Fruit fly (Drosophila melanogaster) whole organism, embryonic: ENCODE results near the gene CG13616.
A peak's percentile ranks its signal among the peaks of the same experiment; 100 is the strongest.

Source experiments
- Atf3 ChIP-seq: fragments of 200-800 bp; sonication (Bioruptor generic); optimal IDR thresholded peaks from 3 replicates; lab custom pipeline; 2016; ENCODE audit warnings: missing biosample characterization, missing genetic modification characterization
- CG10366 ChIP-seq: fragments of 200-800 bp; sonication (Bioruptor generic); IDR thresholded peaks from 2 replicates; pipeline ENCODE4 v1.3.6; 2022; ENCODE audit warnings: missing biosample characterization, missing genetic modification characterization
- CG10543 ChIP-seq: fragments of 200-800 bp; sonication (Bioruptor generic); optimal IDR thresholded peaks from 3 replicates; lab custom pipeline; 2017; ENCODE audit warnings: missing biosample characterization, mild to moderate bottlenecking, missing genetic modification characterization, moderate library complexity
- CG10959 ChIP-seq: fragments of 200-800 bp; sonication (Bioruptor generic); IDR thresholded peaks from 2 replicates; pipeline ENCODE4 v1.3.6; 2022; ENCODE audit warnings: missing biosample characterization, missing genetic modification characterization
- CG11560 ChIP-seq: fragments of 200-800 bp; sonication (Bioruptor generic); IDR thresholded peaks from 3 replicates; pipeline ENCODE4 v1.3.6; 2022; ENCODE audit warnings: missing biosample characterization, missing genetic modification characterization
- CG12236 ChIP-seq: fragments of 200-800 bp; sonication (Bioruptor generic); optimal IDR thresholded peaks from 2 replicates; lab custom pipeline; 2016; ENCODE audit warnings: missing biosample characterization, missing genetic modification characterization
- CG12391 ChIP-seq: fragments of 200-800 bp; sonication (Bioruptor generic); optimal IDR thresholded peaks from 3 replicates; lab custom pipeline; 2018; ENCODE audit warnings: missing biosample characterization, mild to moderate bottlenecking, missing genetic modification characterization, moderate library complexity
- CG12942 ChIP-seq: fragments of 200-800 bp; sonication (Bioruptor generic); optimal IDR thresholded peaks from 3 replicates; lab custom pipeline; 2016; ENCODE audit warnings: missing biosample characterization, missing genetic modification characterization
- CG13296 ChIP-seq: fragments of 200-800 bp; sonication (Bioruptor generic); optimal IDR thresholded peaks from 3 replicates; lab custom pipeline; 2018; ENCODE audit warnings: missing biosample characterization, mild to moderate bottlenecking, missing genetic modification characterization
- CG14965 ChIP-seq: fragments of 200-800 bp; sonication (Bioruptor generic); optimal IDR thresholded peaks from 2 replicates; lab custom pipeline; 2016; ENCODE audit warnings: missing biosample characterization, missing genetic modification characterization, borderline replicate concordance
- CG17186 ChIP-seq: fragments of 200-800 bp; sonication (Bioruptor generic); optimal IDR thresholded peaks from 3 replicates; lab custom pipeline; 2017; ENCODE audit warnings: missing biosample characterization, missing genetic modification reagents, missing genetic modification characterization
- CG31365 ChIP-seq: fragments of 200-800 bp; sonication (Bioruptor generic); optimal IDR thresholded peaks from 2 replicates; lab custom pipeline; 2018; ENCODE audit warnings: missing biosample characterization, mild to moderate bottlenecking, missing genetic modification characterization
- CG33213 ChIP-seq: fragments of 200-800 bp; sonication (Bioruptor generic); optimal IDR thresholded peaks from 3 replicates; lab custom pipeline; 2016; ENCODE audit warnings: missing biosample characterization, missing genetic modification characterization
- CG33557 ChIP-seq: fragments of 200-800 bp; sonication (Bioruptor generic); optimal IDR thresholded peaks from 2 replicates; lab custom pipeline; 2019; ENCODE audit warnings: missing biosample characterization, mild to moderate bottlenecking, missing genetic modification characterization, moderate library complexity
- CG34224 ChIP-seq: fragments of 200-800 bp; sonication (Bioruptor generic); IDR thresholded peaks from 3 replicates; pipeline ENCODE4 v1.3.6; 2022; ENCODE audit warnings: missing biosample characterization, missing genetic modification characterization; ENCODE audit not compliant: partially characterized antibody
- CG3838 ChIP-seq: fragments of 200-800 bp; sonication (Bioruptor generic); optimal IDR thresholded peaks from 3 replicates; lab custom pipeline; 2016; ENCODE audit warnings: missing biosample characterization, missing genetic modification characterization
- CG3995 ChIP-seq: fragments of 200-800 bp; sonication (Bioruptor generic); optimal IDR thresholded peaks from 3 replicates; lab custom pipeline; 2016; ENCODE audit warnings: missing biosample characterization, missing genetic modification characterization
- CG4360 ChIP-seq: fragments of 200-800 bp; sonication (Bioruptor generic); IDR thresholded peaks from 2 replicates; pipeline ENCODE4 v1.3.6; 2022; ENCODE audit warnings: missing biosample characterization, missing genetic modification characterization
- CG4404 ChIP-seq: fragments of 200-800 bp; sonication (Bioruptor generic); IDR thresholded peaks from 2 replicates; pipeline ENCODE4 v1.3.6; 2022; ENCODE audit warnings: missing biosample characterization, missing genetic modification characterization
- CG4424 ChIP-seq: fragments of 200-800 bp; sonication (Bioruptor generic); optimal IDR thresholded peaks from 3 replicates; lab custom pipeline; 2016; ENCODE audit warnings: missing biosample characterization, missing genetic modification characterization
- CG4730 ChIP-seq: fragments of 200-800 bp; sonication (Bioruptor generic); IDR thresholded peaks from 2 replicates; pipeline ENCODE4 v1.3.6; 2022; ENCODE audit warnings: missing biosample characterization, missing genetic modification characterization
- CG5180 ChIP-seq: fragments of 200-800 bp; sonication (Bioruptor generic); optimal IDR thresholded peaks from 3 replicates; lab custom pipeline; 2017; ENCODE audit warnings: missing biosample characterization, missing genetic modification characterization, mild to moderate bottlenecking, moderate library complexity, missing genetic modification reagents
- CG6765 ChIP-seq: fragments of 200-800 bp; sonication (Bioruptor generic); optimal IDR thresholded peaks from 3 replicates; lab custom pipeline; 2017; ENCODE audit warnings: missing biosample characterization, mild to moderate bottlenecking, missing genetic modification characterization
- CG6791 ChIP-seq: fragments of 200-800 bp; sonication (Bioruptor generic); IDR thresholded peaks from 3 replicates; pipeline ENCODE4 v1.3.6; 2022; ENCODE audit warnings: missing biosample characterization, missing genetic modification characterization; ENCODE audit not compliant: partially characterized antibody
- CG7271 ChIP-seq: fragments of 200-800 bp; sonication (Bioruptor generic); optimal IDR thresholded peaks from 2 replicates; lab custom pipeline; 2018; ENCODE audit warnings: missing biosample characterization, mild to moderate bottlenecking, missing genetic modification characterization, moderate library complexity
- CTCF ChIP-seq: fragments of 200-800 bp; sonication (Bioruptor generic); optimal IDR thresholded peaks from 2 replicates; lab custom pipeline; 2017; ENCODE audit warnings: missing biosample characterization, mild to moderate bottlenecking, missing genetic modification characterization, moderate library complexity
- Doc3 ChIP-seq: fragments of 200-800 bp; sonication (Bioruptor generic); IDR thresholded peaks from 3 replicates; pipeline ENCODE4 v1.3.6; 2022; ENCODE audit warnings: missing biosample characterization, missing genetic modification characterization; ENCODE audit not compliant: partially characterized antibody
- E2f1 ChIP-seq: fragments of 200-800 bp; sonication (Bioruptor generic); IDR thresholded peaks from 2 replicates; pipeline ENCODE4 v1.3.6; 2022; ENCODE audit warnings: missing biosample characterization, missing genetic modification characterization
- Hr39 ChIP-seq: fragments of >200 bp; optimal IDR thresholded peaks from 2 replicates; lab custom pipeline; 2017
- Hr51 ChIP-seq, 2 experiments: fragments of 200-800 bp; sonication (Bioruptor generic); optimal IDR thresholded peaks; 2 replicates in 1 of 2; 3 replicates in 1 of 2; lab custom pipeline; 2016 to 2018; ENCODE audit warnings: missing biosample characterization in 2 of 2, missing genetic modification characterization in 2 of 2, mild to moderate bottlenecking in 1 of 2, moderate library complexity in 1 of 2
- Hsf ChIP-seq: fragments of 200-800 bp; sonication (Bioruptor generic); optimal IDR thresholded peaks from 3 replicates; lab custom pipeline; 2016; ENCODE audit warnings: missing biosample characterization, missing genetic modification characterization
- Vsx1 ChIP-seq: fragments of 200-800 bp; sonication (Bioruptor generic); optimal IDR thresholded peaks from 2 replicates; lab custom pipeline; 2017; ENCODE audit warnings: missing biosample characterization, mild to moderate bottlenecking, missing genetic modification characterization, missing genetic modification reagents
- YL-1 ChIP-seq: fragments of 200-800 bp; sonication (Bioruptor generic); optimal IDR thresholded peaks from 3 replicates; lab custom pipeline; 2017; ENCODE audit warnings: missing biosample characterization, mild to moderate bottlenecking, missing genetic modification characterization
- ap ChIP-seq: fragments of 200-800 bp; sonication (Bioruptor generic); IDR thresholded peaks from 2 replicates; pipeline ENCODE4 v1.3.6; 2022; ENCODE audit warnings: missing biosample characterization, missing genetic modification characterization
- cg ChIP-seq: fragments of 200-800 bp; sonication (Bioruptor generic); optimal IDR thresholded peaks from 3 replicates; lab custom pipeline; 2019; ENCODE audit warnings: missing biosample characterization, mild to moderate bottlenecking, missing genetic modification characterization, moderate library complexity
- da ChIP-seq: fragments of 200-800 bp; sonication (Bioruptor generic); optimal IDR thresholded peaks from 2 replicates; lab custom pipeline; 2016; ENCODE audit warnings: missing biosample characterization, missing genetic modification characterization
- eve ChIP-seq, 2 experiments: fragments of >200 bp; optimal IDR thresholded peaks; 2 replicates each; lab custom pipeline; 2017; ENCODE audit warnings: missing biosample characterization in 2 of 2, missing genetic modification characterization in 2 of 2
- fd3F ChIP-seq: fragments of 200-800 bp; sonication (Bioruptor generic); optimal IDR thresholded peaks from 2 replicates; lab custom pipeline; 2018; ENCODE audit warnings: missing biosample characterization, mild to moderate bottlenecking, missing genetic modification characterization, moderate library complexity
- grn ChIP-seq: fragments of 200-800 bp; sonication (Bioruptor generic); optimal IDR thresholded peaks from 3 replicates; lab custom pipeline; 2017; ENCODE audit warnings: missing biosample characterization, missing genetic modification characterization
- hbn ChIP-seq: fragments of 200-800 bp; sonication (Bioruptor generic); IDR thresholded peaks from 2 replicates; pipeline ENCODE4 v1.3.6; 2022; ENCODE audit warnings: missing biosample characterization, missing genetic modification characterization; ENCODE audit not compliant: partially characterized antibody
- jumu ChIP-seq: fragments of 200-800 bp; sonication (Bioruptor generic); optimal IDR thresholded peaks from 3 replicates; lab custom pipeline; 2016; ENCODE audit warnings: missing biosample characterization, missing genetic modification characterization
- lbe ChIP-seq: fragments of 200-800 bp; sonication (Bioruptor generic); optimal IDR thresholded peaks from 2 replicates; lab custom pipeline; 2016; ENCODE audit warnings: missing biosample characterization, mild to moderate bottlenecking, missing genetic modification characterization
- luna ChIP-seq: fragments of 200-800 bp; sonication (Bioruptor generic); optimal IDR thresholded peaks from 2 replicates; lab custom pipeline; 2016; ENCODE audit warnings: missing biosample characterization, missing genetic modification characterization
- phol ChIP-seq: fragments of 200-800 bp; sonication (Bioruptor generic); optimal IDR thresholded peaks from 3 replicates; lab custom pipeline; 2018; ENCODE audit warnings: missing biosample characterization, mild to moderate bottlenecking, missing genetic modification characterization, moderate library complexity
- sd ChIP-seq: fragments of 200-800 bp; sonication (Bioruptor generic); optimal IDR thresholded peaks from 3 replicates; lab custom pipeline; 2018; ENCODE audit warnings: missing biosample characterization, mild to moderate bottlenecking, missing genetic modification characterization, moderate library complexity
- sima ChIP-seq: fragments of 200-800 bp; sonication (Bioruptor generic); optimal IDR thresholded peaks from 2 replicates; lab custom pipeline; 2016; ENCODE audit warnings: missing biosample characterization, missing genetic modification characterization
- sob ChIP-seq: fragments of 200-800 bp; sonication (Bioruptor generic); IDR thresholded peaks from 2 replicates; pipeline ENCODE4 v1.3.6; 2022; ENCODE audit warnings: missing biosample characterization, missing genetic modification characterization
- ssp ChIP-seq: fragments of 200-800 bp; sonication (Bioruptor generic); IDR thresholded peaks from 2 replicates; pipeline ENCODE4 v1.3.6; 2022; ENCODE audit warnings: missing biosample characterization, missing genetic modification characterization
- unc-4 ChIP-seq: fragments of 200-800 bp; sonication (Bioruptor generic); IDR thresholded peaks from 2 replicates; pipeline ENCODE4 v1.3.6; 2022; ENCODE audit warnings: missing biosample characterization, missing genetic modification characterization; ENCODE audit not compliant: partially characterized antibody
- vvl ChIP-seq: fragments of 200-800 bp; sonication (Bioruptor generic); IDR thresholded peaks from 2 replicates; pipeline ENCODE4 v1.3.6; 2022; ENCODE audit warnings: missing biosample characterization, missing genetic modification characterization

Gene CG13616

DNA sequence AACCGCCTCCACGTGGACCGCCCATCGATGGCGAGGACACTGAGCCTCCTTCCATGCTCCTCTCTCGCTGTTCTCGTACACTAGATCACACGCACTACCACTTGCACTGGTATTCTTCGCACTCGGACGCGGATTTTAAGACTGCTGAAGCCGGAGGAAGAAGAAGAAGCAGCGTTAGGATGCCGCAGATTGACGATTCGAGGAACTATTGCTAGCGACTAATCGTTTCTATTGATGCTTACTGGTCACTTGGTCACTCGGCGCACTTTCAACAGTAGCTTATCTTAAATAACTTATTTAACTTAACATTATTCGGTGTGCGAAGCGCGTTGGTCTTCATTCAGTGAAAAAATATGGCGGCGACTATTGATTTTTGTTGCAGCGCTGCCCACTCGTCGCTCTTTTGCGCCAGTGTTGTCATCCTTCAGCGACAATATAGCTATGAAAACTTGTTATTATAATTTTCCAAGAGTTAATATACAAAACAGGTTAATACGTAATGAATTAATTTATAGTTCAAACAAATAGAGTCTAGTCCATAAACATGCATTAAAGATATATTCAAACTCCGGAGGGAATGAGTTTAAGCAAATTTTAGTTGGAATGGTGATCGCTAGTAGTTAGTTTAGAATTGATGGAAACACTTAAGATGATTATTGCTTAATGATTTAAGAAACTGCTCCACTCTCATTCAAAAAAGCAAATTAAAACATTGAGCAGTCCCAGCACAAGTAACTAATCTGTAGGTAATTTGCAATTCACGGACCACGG is 44.1 kb upstream of the CG13616 start, which contains the start of the genes CG5746 and CG6454 (continued):
- no peak for TF ChIP-seq CG3838 (GFP tag; lab: Kevin White, UChicago)
- TF ChIP-seq YL-1 (GFP tag; lab: Kevin White, UChicago) = peak; percentile 89
- no peak for TF ChIP-seq hbn (GFP tag; lab: Robert Waterston, UW)
- TF ChIP-seq CG13296 (GFP tag; lab: Kevin White, UChicago) = no peak
- no peak for TF ChIP-seq CG4424
- TF ChIP-seq CG11560 (tag; lab: Robert Waterston, UW) = no peak
- TF ChIP-seq CG12391 (tag; lab: Kevin White, UChicago) = peak; percentile 78
- 0 out of 2 replicates have a peak, but pooled peaks have one; percentile 19 for TF ChIP-seq E2f1
- TF ChIP-seq CG3995 = peak; percentile 63
- TF ChIP-seq Hr39 (lab: Kevin White, UChicago) = no peak
- TF ChIP-seq CG5180 (GFP tag; lab: Kevin White, UChicago) = no peak
- no peak for TF ChIP-seq CG10959 (GFP tag; lab: Robert Waterston, UW)
- TF ChIP-seq jumu (GFP tag; lab: Kevin White, UChicago) = peak; percentile 61
- TF ChIP-seq CG31365 (tag; lab: Kevin White, UChicago) = no peak
- TF ChIP-seq ap (GFP tag; lab: Robert Waterston, UW) = no peak
- no peak for TF ChIP-seq Doc3 (GFP tag; lab: Robert Waterston, UW)
- no peak for TF ChIP-seq unc-4 (GFP tag; lab: Robert Waterston, UW)
- TF ChIP-seq CG14965 (GFP tag; lab: Kevin White, UChicago) = no peak
- peak; percentile 44 for TF ChIP-seq CG33557
- no peak for TF ChIP-seq ssp (GFP tag; lab: Robert Waterston, UW)
- TF ChIP-seq CG6765 (GFP tag; lab: Kevin White, UChicago) = peak; percentile 30
- TF ChIP-seq CG6791 (GFP tag; lab: Robert Waterston, UW) = no peak; the same call in 2 of the 3 replicates
- TF ChIP-seq cg (GFP tag; lab: Kevin White, UChicago) = no peak
- no peak for TF ChIP-seq CG12236
- TF ChIP-seq eve (GFP tag; optimal IDR thresholded peaks at IDR 0.05; lab: Kevin White, UChicago) = no peak
- TF ChIP-seq CG10543 (GFP tag; lab: Kevin White, UChicago) = no peak
- no peak for TF ChIP-seq CG34224 (GFP tag; lab: Robert Waterston, UW)
- peak; percentile 39 for TF ChIP-seq fd3F (GFP tag; lab: Kevin White, UChicago)
- no peak for TF ChIP-seq CG4404 (GFP tag; lab: Robert Waterston, UW)
- no peak for TF ChIP-seq CG10366 (GFP tag; lab: Robert Waterston, UW)
- TF ChIP-seq CG17186 (GFP tag; lab: Kevin White, UChicago) = peak; percentile 69
- TF ChIP-seq Vsx1 (GFP tag; lab: Kevin White, UChicago) = no peak
- TF ChIP-seq Atf3 = peak; percentile 18
- TF ChIP-seq sd (tag; lab: Kevin White, UChicago) = no peak
- TF ChIP-seq CG4360 (GFP tag; lab: Robert Waterston, UW) = peak; percentile 79
- peak; percentile 24 for TF ChIP-seq CG33213 (GFP tag; lab: Kevin White, UChicago)
- TF ChIP-seq phol = peak; percentile 99
- no peak for TF ChIP-seq CG7271 (tag; lab: Kevin White, UChicago)
- peak; percentile 71 for TF ChIP-seq Hsf (GFP tag; lab: Kevin White, UChicago)
- TF ChIP-seq luna (GFP tag; lab: Kevin White, UChicago) = no peak
- TF ChIP-seq vvl (GFP tag; lab: Robert Waterston, UW) = no peak; the same call in 1 of the 2 replicates
- TF ChIP-seq Hr51 (GFP tag; optimal IDR thresholded peaks at IDR 0.05; lab: Kevin White, UChicago) = peak in 1 of 2 experiments; percentile 50
- TF ChIP-seq CG4730 (GFP tag; lab: Robert Waterston, UW) = no peak
- TF ChIP-seq CTCF (GFP tag; lab: Kevin White, UChicago) = no peak
- TF ChIP-seq lbe = no peak
- peak; percentile 1 for TF ChIP-seq sima (GFP tag; lab: Kevin White, UChicago)
- peak; percentile 69 for TF ChIP-seq CG12942 (GFP tag; lab: Kevin White, UChicago)
- peak; percentile 59; the same call in 1 of the 2 replicates for TF ChIP-seq sob (GFP tag; lab: Robert Waterston, UW)
- TF ChIP-seq grn (GFP tag; lab: Kevin White, UChicago) = no peak
- TF ChIP-seq da (GFP tag; lab: Kevin White, UChicago) = no peak
